Worm (Caenorhabditis elegans) whole organism, late embryonic: ENCODE results near the gene ceh-43.

Experiments
- C38D4.7 ChIP-seq: fragments of 200-800 bp; sonication (Bioruptor generic); optimal IDR thresholded peaks from 2 replicates; lab custom pipeline; 2018; ENCODE audit warnings: mild to moderate bottlenecking, missing genetic modification characterization, moderate library complexity, missing compliant biosample characterization
- ama-1 ChIP-seq: fragments of 150-350 bp; optimal IDR thresholded peaks from 2 replicates; lab custom pipeline; 2014
- ceh-19 ChIP-seq: fragments of 200-800 bp; sonication (Bioruptor generic); optimal IDR thresholded peaks from 2 replicates; lab custom pipeline; 2018; ENCODE audit warnings: mild to moderate bottlenecking, missing genetic modification characterization, missing compliant biosample characterization
- ceh-34 ChIP-seq: sonication (generic microtip); optimal IDR thresholded peaks from 2 replicates; lab custom pipeline; 2016; ENCODE audit warnings: mild to moderate bottlenecking, missing genetic modification characterization, missing compliant biosample characterization
- dmd-4 ChIP-seq: sonication (generic microtip); optimal IDR thresholded peaks from 2 replicates; lab custom pipeline; 2016; ENCODE audit warnings: borderline replicate concordance, missing genetic modification characterization, missing compliant biosample characterization
- elt-2 ChIP-seq: sonication (generic microtip); optimal IDR thresholded peaks from 2 replicates; lab custom pipeline; 2016; ENCODE audit warnings: missing genetic modification reagents, missing genetic modification characterization, missing compliant biosample characterization
- nfya-1 ChIP-seq: sonication (generic microtip); optimal IDR thresholded peaks from 2 replicates; lab custom pipeline; 2017; ENCODE audit warnings: missing genetic modification characterization, mild to moderate bottlenecking, missing compliant biosample characterization, antibody characterized with exemption, moderate library complexity
- nhr-11 ChIP-seq: fragments of 150-350 bp; optimal IDR thresholded peaks from 2 replicates; lab custom pipeline; 2014; ENCODE audit warnings: missing biosample characterization, missing genetic modification characterization
- pha-4 ChIP-seq: fragments of 150-350 bp; optimal IDR thresholded peaks from 2 replicates; lab custom pipeline; 2018; ENCODE audit warnings: missing biosample characterization, missing genetic modification reagents, missing genetic modification characterization

ce11 chrIII:4495685-4496084, 45.9 kb upstream of the ceh-43 start:
- TF ChIP-seq ama-1 (lab: Kevin White, UChicago) (no peak), nhr-11 (tag; lab: Kevin White, UChicago) (no peak), elt-2 (tag; lab: Kevin White, UChicago) (no peak), dmd-4 (no peak), pha-4 (tag; lab: Kevin White, UChicago) (no peak), nfya-1 (tag; lab: Kevin White, UChicago) (no peak), ceh-34 (tag; lab: Kevin White, UChicago) (no peak), C38D4.7 (no peak), ceh-19 (GFP tag; lab: Kevin White, UChicago) (no peak)
